Worm (Caenorhabditis elegans) whole organism, L3 larva: Measurements from ENCODE around the gene pacs-1.

Source experiments
- R02D3.7 ChIP-seq: fragments of 150-350 bp; optimal IDR thresholded peaks from 2 replicates; lab custom pipeline; 2014; ENCODE audit warnings: missing biosample characterization, missing genetic modification characterization
- fkh-10 ChIP-seq: sonication (generic microtip); optimal IDR thresholded peaks from 2 replicates; lab custom pipeline; 2017; ENCODE audit warnings: missing biosample characterization, missing genetic modification reagents, missing genetic modification characterization
- jun-1 ChIP-seq: fragments of 150-350 bp; optimal IDR thresholded peaks from 2 replicates; lab custom pipeline; 2014; ENCODE audit warnings: missing biosample characterization, missing genetic modification reagents, missing genetic modification characterization
- mml-1 ChIP-seq: fragments of 150-350 bp; sonication (generic microtip); optimal IDR thresholded peaks from 3 replicates; lab custom pipeline; 2014; ENCODE audit warnings: missing biosample characterization, missing genetic modification characterization
- unc-62 ChIP-seq: fragments of 150-350 bp; sonication (generic microtip); optimal IDR thresholded peaks from 4 replicates; lab custom pipeline; 2014; ENCODE audit warnings: missing biosample characterization, missing genetic modification reagents, missing genetic modification characterization
- ztf-4 ChIP-seq: fragments of 150-350 bp; optimal IDR thresholded peaks from 2 replicates; lab custom pipeline; 2014; ENCODE audit warnings: missing biosample characterization, missing genetic modification characterization

DNA sequence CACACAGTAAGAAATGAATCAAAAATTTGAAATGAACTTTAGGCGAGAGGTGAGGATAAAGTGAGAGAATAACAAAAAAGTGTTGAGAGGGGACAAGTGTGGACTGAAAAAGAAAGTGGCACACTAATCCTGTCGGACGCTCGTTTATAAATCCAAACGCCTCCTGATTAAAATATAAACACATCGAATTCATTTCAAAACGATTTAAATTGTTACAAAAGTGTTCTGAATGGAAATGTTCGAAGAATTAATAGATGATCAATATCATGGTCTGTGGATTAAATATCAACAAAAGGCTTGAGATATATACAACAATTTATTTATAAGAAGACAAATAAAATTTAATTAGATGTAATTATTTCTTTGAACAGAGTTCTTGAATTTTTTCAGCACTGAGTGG lies 49.0 kb downstream of the pacs-1 start, which contains the start of gene B0222.11:
- TF ChIP-seq mml-1 = no peak
- TF ChIP-seq R02D3.7 (tag; lab: Kevin White, UChicago) = no peak
- TF ChIP-seq ztf-4 (tag; lab: Kevin White, UChicago) = no peak
- TF ChIP-seq jun-1 (tag; lab: Kevin White, UChicago) = no peak
- no peak for TF ChIP-seq unc-62 (GFP tag; lab: Kevin White, UChicago)
- no peak for TF ChIP-seq fkh-10
